Worm (Caenorhabditis elegans) whole organism, young adult: Measurements from ENCODE around the gene R13D11.1.

Experiments used
- F10E7.11 ChIP-seq: sonication (generic microtip); optimal IDR thresholded peaks from 2 replicates; lab custom pipeline; 2017; ENCODE audit warnings: mild to moderate bottlenecking, missing genetic modification characterization, moderate library complexity, missing compliant biosample characterization
- F23B12.7 ChIP-seq: sonication (generic microtip); optimal IDR thresholded peaks from 2 replicates; lab custom pipeline; 2017; ENCODE audit warnings: missing genetic modification characterization, mild to moderate bottlenecking, missing compliant biosample characterization, antibody characterized with exemption, moderate library complexity; ENCODE audit not compliant: insufficient read depth
- F49E8.2 ChIP-seq: sonication (generic microtip); optimal IDR thresholded peaks from 3 replicates; lab custom pipeline; 2017; ENCODE audit warnings: missing genetic modification characterization, mild to moderate bottlenecking, missing compliant biosample characterization, antibody characterized with exemption, moderate library complexity; ENCODE audit not compliant: insufficient read depth
- F55B11.4 ChIP-seq: sonication (generic microtip); optimal IDR thresholded peaks from 2 replicates; lab custom pipeline; 2016; ENCODE audit warnings: missing compliant biosample characterization, missing genetic modification characterization, borderline replicate concordance; ENCODE audit not compliant: insufficient read depth
- T07F8.4 ChIP-seq: sonication (generic microtip); optimal IDR thresholded peaks from 2 replicates; lab custom pipeline; 2016; ENCODE audit warnings: mild to moderate bottlenecking, missing genetic modification characterization, moderate library complexity, missing compliant biosample characterization
- aptf-2 ChIP-seq: fragments of 200-800 bp; sonication (Bioruptor generic); conservative IDR thresholded peaks from 2 replicates; pipeline ENCODE4 v1.3.6; 2022; ENCODE audit warnings: missing genetic modification reagents, missing genetic modification characterization, missing compliant biosample characterization
- bed-1 ChIP-seq: fragments of 200-800 bp; sonication (Bioruptor generic); IDR thresholded peaks from 2 replicates; pipeline ENCODE4 v1.3.6; 2022; ENCODE audit warnings: missing genetic modification reagents, missing genetic modification characterization, missing compliant biosample characterization
- ccch-3 ChIP-seq: fragments of 200-800 bp; sonication (Bioruptor generic); optimal IDR thresholded peaks from 2 replicates; lab custom pipeline; 2018; ENCODE audit warnings: mild to moderate bottlenecking, missing genetic modification characterization, missing compliant biosample characterization
- cebp-1 ChIP-seq, 2 experiments: fragments of 200-800 bp in 1 of 2; sonication (Bioruptor generic) in 1 of 2; sonication (generic microtip) in 1 of 2; IDR thresholded peaks in 1 of 2; optimal IDR thresholded peaks in 1 of 2; 2 replicates each; pipeline versions ENCODE4 v1.3.6 to Lab custom; 2017 to 2022; ENCODE audit warnings: missing compliant biosample characterization in 2 of 2, missing genetic modification characterization in 2 of 2, mild to moderate bottlenecking in 1 of 2, missing genetic modification reagents in 1 of 2, moderate library complexity in 1 of 2
- ceh-27 ChIP-seq: fragments of 200-800 bp; sonication (Bioruptor generic); optimal IDR thresholded peaks from 2 replicates; lab custom pipeline; 2018; ENCODE audit warnings: mild to moderate bottlenecking, missing genetic modification characterization, moderate library complexity, missing compliant biosample characterization
- ceh-79 ChIP-seq: sonication (generic microtip); optimal IDR thresholded peaks from 2 replicates; lab custom pipeline; 2017; ENCODE audit warnings: mild to moderate bottlenecking, missing genetic modification characterization, missing compliant biosample characterization
- chd-7 ChIP-seq: sonication (generic microtip); optimal IDR thresholded peaks from 2 replicates; lab custom pipeline; 2016; ENCODE audit warnings: mild to moderate bottlenecking, missing genetic modification characterization, moderate library complexity, missing compliant biosample characterization
- die-1 ChIP-seq: sonication (generic microtip); optimal IDR thresholded peaks from 2 replicates; lab custom pipeline; 2016; ENCODE audit warnings: missing genotype, mild to moderate bottlenecking, missing genetic modification characterization, missing compliant biosample characterization
- dox-1 ChIP-seq: fragments of 200-800 bp; sonication (Bioruptor generic); IDR thresholded peaks from 2 replicates; pipeline ENCODE4 v1.3.6; 2022; ENCODE audit warnings: missing genetic modification reagents, missing genetic modification characterization, missing compliant biosample characterization
- dpff-1 ChIP-seq: sonication (generic microtip); optimal IDR thresholded peaks from 2 replicates; lab custom pipeline; 2017; ENCODE audit warnings: mild to moderate bottlenecking, missing genetic modification characterization, missing compliant biosample characterization
- efl-1 ChIP-seq: fragments of 150-350 bp; optimal IDR thresholded peaks from 2 replicates; lab custom pipeline; 2014; ENCODE audit warnings: missing biosample characterization, missing genetic modification reagents, missing genetic modification characterization
- egl-44 ChIP-seq: fragments of 200-800 bp; sonication (Bioruptor generic); IDR thresholded peaks from 2 replicates; pipeline ENCODE4 v1.3.6; 2022; ENCODE audit warnings: missing genetic modification reagents, missing genetic modification characterization, missing compliant biosample characterization
- him-1 ChIP-seq: sonication (generic microtip); optimal IDR thresholded peaks from 2 replicates; lab custom pipeline; 2016; ENCODE audit warnings: missing genotype, missing genetic modification reagents, missing genetic modification characterization, missing compliant biosample characterization
- hlh-26 ChIP-seq: fragments of 200-800 bp; sonication (Bioruptor generic); conservative IDR thresholded peaks from 2 replicates; pipeline ENCODE4 v1.3.6; 2022; ENCODE audit warnings: missing genetic modification reagents, missing genetic modification characterization, missing compliant biosample characterization
- hmg-1.2 ChIP-seq: fragments of 200-800 bp; sonication (Bioruptor generic); IDR thresholded peaks from 2 replicates; pipeline ENCODE4 v1.3.6; 2022; ENCODE audit warnings: missing genetic modification reagents, missing genetic modification characterization, missing compliant biosample characterization
- hmg-20 ChIP-seq: fragments of 200-800 bp; sonication (Bioruptor generic); IDR thresholded peaks from 2 replicates; pipeline ENCODE4 v1.3.6; 2022; ENCODE audit warnings: missing genetic modification reagents, missing genetic modification characterization, missing compliant biosample characterization
- hrde-1 ChIP-seq: sonication (generic microtip); optimal IDR thresholded peaks from 2 replicates; lab custom pipeline; 2016; ENCODE audit warnings: missing genetic modification characterization, mild to moderate bottlenecking, missing compliant biosample characterization, moderate library complexity, missing genotype, missing genetic modification reagents, borderline replicate concordance
- lin-26 ChIP-seq: fragments of 200-800 bp; sonication (Bioruptor generic); IDR thresholded peaks from 2 replicates; pipeline ENCODE4 v1.3.6; 2022; ENCODE audit warnings: missing genetic modification reagents, missing genetic modification characterization, missing compliant biosample characterization
- madf-3 ChIP-seq: fragments of 200-800 bp; sonication (Bioruptor generic); IDR thresholded peaks from 2 replicates; pipeline ENCODE4 v1.3.6; 2022; ENCODE audit warnings: missing genetic modification reagents, missing genetic modification characterization, missing compliant biosample characterization
- madf-6 ChIP-seq: fragments of 200-800 bp; sonication (Bioruptor generic); IDR thresholded peaks from 2 replicates; pipeline ENCODE4 v1.3.6; 2022; ENCODE audit warnings: missing genetic modification reagents, missing genetic modification characterization, missing compliant biosample characterization
- mcd-1 ChIP-seq: fragments of 200-800 bp; sonication (Bioruptor generic); IDR thresholded peaks from 2 replicates; pipeline ENCODE4 v1.3.6; 2022; ENCODE audit warnings: missing genetic modification reagents, missing genetic modification characterization, missing compliant biosample characterization
- mel-28 ChIP-seq: sonication (generic microtip); optimal IDR thresholded peaks from 2 replicates; lab custom pipeline; 2016; ENCODE audit warnings: borderline replicate concordance, mild to moderate bottlenecking, missing genetic modification characterization, missing compliant biosample characterization
- mxl-1 ChIP-seq: sonication (generic microtip); optimal IDR thresholded peaks from 2 replicates; lab custom pipeline; 2016; ENCODE audit warnings: missing genetic modification characterization, missing compliant biosample characterization
- nfyb-1 ChIP-seq: fragments of 200-800 bp; sonication (Bioruptor generic); IDR thresholded peaks from 2 replicates; pipeline ENCODE4 v1.3.6; 2022; ENCODE audit warnings: missing genetic modification reagents, missing genetic modification characterization, missing compliant biosample characterization
- nhr-120 ChIP-seq: fragments of 200-800 bp; sonication (Bioruptor generic); IDR thresholded peaks from 2 replicates; pipeline ENCODE4 v1.3.6; 2022; ENCODE audit warnings: missing genetic modification characterization, missing compliant biosample characterization
- nhr-179 ChIP-seq: sonication (generic microtip); optimal IDR thresholded peaks from 2 replicates; lab custom pipeline; 2016; ENCODE audit warnings: mild to moderate bottlenecking, missing genetic modification characterization, missing compliant biosample characterization
- nhr-27 ChIP-seq: fragments of 200-800 bp; sonication (Bioruptor generic); optimal IDR thresholded peaks from 2 replicates; lab custom pipeline; 2018; ENCODE audit warnings: mild to moderate bottlenecking, missing genetic modification characterization, moderate library complexity, missing compliant biosample characterization
- nhr-80 ChIP-seq: sonication (generic microtip); optimal IDR thresholded peaks from 2 replicates; lab custom pipeline; 2016; ENCODE audit warnings: missing genetic modification characterization, missing compliant biosample characterization
- pha-4 ChIP-seq: fragments of 150-350 bp; sonication (generic microtip); optimal IDR thresholded peaks from 2 replicates; lab custom pipeline; 2014; ENCODE audit warnings: missing biosample characterization, missing genetic modification reagents, missing genetic modification characterization
- repo-1 ChIP-seq: sonication (generic microtip); optimal IDR thresholded peaks from 2 replicates; lab custom pipeline; 2017; ENCODE audit warnings: mild to moderate bottlenecking, missing genetic modification characterization, missing compliant biosample characterization
- sea-2 ChIP-seq: fragments of 200-800 bp; sonication (Bioruptor generic); IDR thresholded peaks from 2 replicates; pipeline ENCODE4 v1.3.6; 2022; ENCODE audit warnings: missing genetic modification characterization, missing compliant biosample characterization
- snpc-1.1 ChIP-seq: sonication (generic microtip); optimal IDR thresholded peaks from 2 replicates; lab custom pipeline; 2017; ENCODE audit warnings: missing genetic modification characterization, mild to moderate bottlenecking, missing compliant biosample characterization, antibody characterized with exemption, moderate library complexity, missing genotype, missing genetic modification reagents; ENCODE audit not compliant: insufficient read depth
- somi-1 ChIP-seq: fragments of 200-800 bp; sonication (Bioruptor generic); optimal IDR thresholded peaks from 2 replicates; lab custom pipeline; 2018; ENCODE audit warnings: mild to moderate bottlenecking, missing genetic modification characterization, missing compliant biosample characterization
- tlf-1 ChIP-seq: fragments of 200-800 bp; sonication (Bioruptor generic); optimal IDR thresholded peaks from 2 replicates; lab custom pipeline; 2018; ENCODE audit warnings: mild to moderate bottlenecking, missing genetic modification characterization, missing compliant biosample characterization
- xnd-1 ChIP-seq: sonication (generic microtip); optimal IDR thresholded peaks from 2 replicates; lab custom pipeline; 2016; ENCODE audit warnings: missing genotype, missing genetic modification reagents, missing genetic modification characterization, missing compliant biosample characterization
- zim-3 ChIP-seq: sonication (generic microtip); optimal IDR thresholded peaks from 2 replicates; lab custom pipeline; 2017; ENCODE audit warnings: mild to moderate bottlenecking, missing genetic modification characterization, moderate library complexity, missing compliant biosample characterization
- ztf-22 ChIP-seq: fragments of 200-800 bp; sonication (Bioruptor generic); optimal IDR thresholded peaks from 2 replicates; lab custom pipeline; 2018; ENCODE audit warnings: mild to moderate bottlenecking, missing genetic modification characterization, moderate library complexity, missing compliant biosample characterization
- ztf-26 ChIP-seq: sonication (generic microtip); optimal IDR thresholded peaks from 2 replicates; lab custom pipeline; 2017; ENCODE audit warnings: missing genetic modification characterization, missing compliant biosample characterization
- ztf-28 ChIP-seq: fragments of 200-800 bp; sonication (Bioruptor generic); IDR thresholded peaks from 2 replicates; pipeline ENCODE4 v1.3.6; 2022; ENCODE audit warnings: missing genetic modification reagents, missing genetic modification characterization, missing compliant biosample characterization

The R13D11.1 gene

DNA sequence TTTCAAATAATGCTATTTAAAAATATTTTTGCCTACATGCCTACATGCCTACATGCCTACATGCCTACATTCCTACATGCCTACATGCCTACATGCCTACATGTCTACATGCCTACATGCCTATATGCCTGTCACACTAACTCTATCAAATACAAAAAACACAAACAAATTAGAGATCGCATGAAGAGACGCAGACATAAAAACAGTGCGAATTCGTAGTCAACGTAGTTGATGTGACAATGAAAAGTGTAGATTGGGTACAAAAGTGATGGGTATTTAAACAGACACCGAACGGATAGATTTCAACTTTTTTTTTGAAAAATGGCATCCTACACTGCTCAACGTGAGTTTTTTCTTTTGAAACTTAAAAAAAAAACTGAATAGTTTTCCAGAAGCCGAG lies 40.0 kb upstream of the R13D11.1 start, which contains the start of gene R09E12.9:
Gene R09E12.9 (plus strand): TSS at position 316 of the 400 bp plus-strand sequence.
- no peak for TF ChIP-seq nhr-27 (tag; lab: Kevin White, UChicago)
- no peak for TF ChIP-seq ztf-28 (GFP tag; lab: Robert Waterston, UW)
- TF ChIP-seq efl-1, result no peak
- TF ChIP-seq madf-3 (GFP tag; lab: Robert Waterston, UW), result no peak
- no peak for TF ChIP-seq aptf-2
- TF ChIP-seq pha-4, result no peak
- TF ChIP-seq hmg-1.2 (GFP tag; lab: Robert Waterston, UW), result peak; percentile 52; the same call in 1 of the 2 replicates
- peak; percentile 3 for TF ChIP-seq nhr-80 (tag; lab: Kevin White, UChicago)

ce11 chrV:778339-778738 lies 38.9 kb upstream of the R13D11.1 start, which contains the start of gene srbc-59:
Gene srbc-59 (plus strand): TSS chrV:778639.
- TF ChIP-seq hlh-26 (GFP tag; lab: Robert Waterston, UW) (no peak), somi-1 (GFP tag; lab: Kevin White, UChicago) (no peak), zim-3 (tag; lab: Kevin White, UChicago) (no peak), egl-44 (GFP tag; lab: Robert Waterston, UW) (no peak), nfyb-1 (GFP tag; lab: Robert Waterston, UW) (no peak), F49E8.2 (tag; lab: Kevin White, UChicago) (no peak), cebp-1 (GFP tag; IDR thresholded peaks at IDR 0.05; lab: Robert Waterston, UW) (no peak), cebp-1 (tag; optimal IDR thresholded peaks at IDR 0.05; lab: Kevin White, UChicago) (no peak), xnd-1 (tag; lab: Kevin White, UChicago) (no peak), F10E7.11 (tag; lab: Kevin White, UChicago) (no peak), dpff-1 (tag; lab: Kevin White, UChicago) (no peak), chd-7 (no peak), F55B11.4 (tag; lab: Kevin White, UChicago) (no peak), die-1 (tag; lab: Kevin White, UChicago) (no peak), lin-26 (GFP tag; lab: Robert Waterston, UW) (no peak), mcd-1 (GFP tag; lab: Robert Waterston, UW) (no peak), ztf-22 (GFP tag; lab: Kevin White, UChicago) (no peak), ztf-26 (tag; lab: Kevin White, UChicago) (no peak), bed-1 (GFP tag; lab: Robert Waterston, UW) (no peak), repo-1 (tag; lab: Kevin White, UChicago) (no peak), ceh-79 (tag; lab: Kevin White, UChicago) (no peak)
- TF ChIP-seq, all 124 proteins: peak for 0

- no peak for TF ChIP-seq hmg-20 (GFP tag; lab: Robert Waterston, UW)
- no peak for TF ChIP-seq mel-28 (tag; lab: Kevin White, UChicago)
- no peak for TF ChIP-seq ccch-3 (GFP tag; lab: Kevin White, UChicago)
- no peak for TF ChIP-seq F23B12.7
- no peak for TF ChIP-seq nhr-179
- TF ChIP-seq ceh-27 (GFP tag; lab: Kevin White, UChicago), result no peak
- TF ChIP-seq dox-1 (GFP tag; lab: Robert Waterston, UW), result no peak
- TF ChIP-seq sea-2 (GFP tag; lab: Robert Waterston, UW), result no peak
- no peak for TF ChIP-seq tlf-1 (GFP tag; lab: Kevin White, UChicago)
- TF ChIP-seq hrde-1 (tag; lab: Kevin White, UChicago), result no peak
- no peak for TF ChIP-seq hmg-1.2 (GFP tag; lab: Robert Waterston, UW)
- no peak for TF ChIP-seq madf-6 (GFP tag; lab: Robert Waterston, UW)
- TF ChIP-seq T07F8.4, result no peak
- no peak for TF ChIP-seq snpc-1.1 (tag; lab: Kevin White, UChicago)
- no peak for TF ChIP-seq mxl-1 (tag; lab: Kevin White, UChicago)
- no peak for TF ChIP-seq nhr-120
- no peak for TF ChIP-seq zim-3 (tag; lab: Kevin White, UChicago)
- no peak for TF ChIP-seq xnd-1 (tag; lab: Kevin White, UChicago)
- TF ChIP-seq him-1 (tag; lab: Kevin White, UChicago), result no peak
Observed at ce11 chrV:779999-780398, 37.3 kb upstream of the R13D11.1 start, which contains the start of gene srbc-60. Gene srbc-60 (plus strand): TSS chrV:780299.
